Worm (Caenorhabditis elegans) whole organism, L4 larva: ENCODE results near the gene C14A4.7.

Experiments used
- Y5F2A.4 ChIP-seq: fragments of 200-800 bp; sonication (Bioruptor generic); optimal IDR thresholded peaks from 2 replicates; lab custom pipeline; 2018; ENCODE audit warnings: mild to moderate bottlenecking, missing genetic modification characterization, missing compliant biosample characterization
- hif-1 ChIP-seq, 2 experiments: sonication (generic microtip); optimal IDR thresholded peaks; 2 replicates each; lab custom pipeline; 2016 to 2017; ENCODE audit warnings: missing compliant biosample characterization in 2 of 2, missing genetic modification characterization in 2 of 2, missing genetic modification reagents in 2 of 2, missing genotype in 2 of 2, mild to moderate bottlenecking in 1 of 2
- mdt-29 ChIP-seq: fragments of 200-800 bp; sonication (Bioruptor generic); IDR thresholded peaks from 2 replicates; pipeline ENCODE4 v1.3.6; 2022; ENCODE audit warnings: missing genetic modification reagents, missing genetic modification characterization, missing compliant biosample characterization
- mep-1 ChIP-seq: fragments of 150-350 bp; sonication (generic microtip); optimal IDR thresholded peaks from 3 replicates; lab custom pipeline; 2014; ENCODE audit warnings: missing biosample characterization, missing genetic modification characterization
- nhr-11 ChIP-seq: fragments of 150-350 bp; optimal IDR thresholded peaks from 2 replicates; lab custom pipeline; 2014; ENCODE audit warnings: missing biosample characterization, missing genetic modification characterization
- pqm-1 ChIP-seq: sonication (generic microtip); optimal IDR thresholded peaks from 2 replicates; lab custom pipeline; 2017; ENCODE audit warnings: missing biosample characterization, missing genetic modification characterization
- snpc-4 ChIP-seq: fragments of 150-350 bp; optimal IDR thresholded peaks from 2 replicates; lab custom pipeline; 2014; ENCODE audit warnings: missing biosample characterization, missing genetic modification characterization
- spr-1 ChIP-seq: sonication (generic microtip); optimal IDR thresholded peaks from 2 replicates; lab custom pipeline; 2016; ENCODE audit warnings: mild to moderate bottlenecking, missing genetic modification characterization, missing compliant biosample characterization

ce11 chrII:10574177-10574576 is 22.2 kb downstream of the C14A4.7 start:
- no peak for TF ChIP-seq pqm-1
- no peak for TF ChIP-seq mep-1
- no peak for TF ChIP-seq Y5F2A.4 (GFP tag; lab: Kevin White, UChicago)
- no peak for TF ChIP-seq mdt-29 (GFP tag; lab: Robert Waterston, UW)
- TF ChIP-seq nhr-11 (tag; lab: Kevin White, UChicago): no peak
- no peak for TF ChIP-seq snpc-4
- no peak for TF ChIP-seq spr-1
- TF ChIP-seq hif-1 (tag; optimal IDR thresholded peaks at IDR 0.05; lab: Kevin White, UChicago): no peak
